Fruit fly (Drosophila melanogaster) whole organism, embryonic: ENCODE results near the gene SelT.
A peak's percentile ranks its signal among the peaks of the same experiment; 100 is the strongest.

Experiments used
- Ada2b ChIP-seq: fragments of 200-800 bp; sonication (Bioruptor generic); IDR thresholded peaks from 2 replicates; pipeline ENCODE4 v1.3.6; 2022; ENCODE audit warnings: missing biosample characterization, missing genetic modification characterization
- Bteb2 ChIP-seq: fragments of 200-800 bp; sonication (Bioruptor generic); optimal IDR thresholded peaks from 2 replicates; lab custom pipeline; 2016; ENCODE audit warnings: missing biosample characterization, missing genetic modification characterization
- CG1024 ChIP-seq: fragments of 200-800 bp; sonication (Bioruptor generic); IDR thresholded peaks from 2 replicates; pipeline ENCODE4 v1.3.6; 2022; ENCODE audit warnings: missing biosample characterization, missing genetic modification characterization
- CG10979 ChIP-seq: fragments of 200-800 bp; sonication (Bioruptor generic); optimal IDR thresholded peaks from 2 replicates; lab custom pipeline; 2018; ENCODE audit warnings: missing biosample characterization, mild to moderate bottlenecking, missing genetic modification characterization, moderate library complexity
- CG11085 ChIP-seq: fragments of 200-800 bp; sonication (Bioruptor generic); IDR thresholded peaks from 2 replicates; pipeline ENCODE4 v1.3.6; 2022; ENCODE audit warnings: missing biosample characterization, missing genetic modification characterization
- CG11247 ChIP-seq: fragments of 200-800 bp; sonication (Bioruptor generic); IDR thresholded peaks from 2 replicates; pipeline ENCODE4 v1.3.6; 2022; ENCODE audit warnings: missing biosample characterization, missing genetic modification characterization
- CG11504 ChIP-seq: fragments of 200-800 bp; sonication (Bioruptor generic); optimal IDR thresholded peaks from 3 replicates; lab custom pipeline; 2019; ENCODE audit warnings: missing biosample characterization, mild to moderate bottlenecking, missing genetic modification characterization, moderate library complexity
- CG14667 ChIP-seq: fragments of 200-800 bp; sonication (Bioruptor generic); IDR thresholded peaks from 2 replicates; pipeline ENCODE4 v1.3.6; 2022; ENCODE audit warnings: missing biosample characterization, missing genetic modification characterization
- CG15601 ChIP-seq: fragments of 200-800 bp; sonication (Bioruptor generic); optimal IDR thresholded peaks from 3 replicates; lab custom pipeline; 2019; ENCODE audit warnings: missing biosample characterization, mild to moderate bottlenecking, missing genetic modification characterization, moderate library complexity
- CG15696 ChIP-seq: fragments of 200-800 bp; sonication (Bioruptor generic); optimal IDR thresholded peaks from 2 replicates; lab custom pipeline; 2019; ENCODE audit warnings: missing biosample characterization, mild to moderate bottlenecking, missing genetic modification characterization, moderate library complexity
- CG1602 ChIP-seq: fragments of 200-800 bp; sonication (Bioruptor generic); optimal IDR thresholded peaks from 3 replicates; lab custom pipeline; 2016; ENCODE audit warnings: missing biosample characterization, missing genetic modification characterization
- CG2678 ChIP-seq: fragments of 200-800 bp; sonication (Bioruptor generic); optimal IDR thresholded peaks from 3 replicates; lab custom pipeline; 2019; ENCODE audit warnings: missing biosample characterization, mild to moderate bottlenecking, missing genetic modification characterization, moderate library complexity
- CG31224 ChIP-seq: fragments of 200-800 bp; sonication (Bioruptor generic); IDR thresholded peaks from 2 replicates; pipeline ENCODE4 v1.3.6; 2022; ENCODE audit warnings: missing biosample characterization, missing genetic modification characterization
- CG31388 ChIP-seq: fragments of 200-800 bp; sonication (Bioruptor generic); optimal IDR thresholded peaks from 2 replicates; lab custom pipeline; 2016; ENCODE audit warnings: missing biosample characterization, missing genetic modification characterization
- CG32767 ChIP-seq: fragments of 200-800 bp; sonication (Bioruptor generic); IDR thresholded peaks from 2 replicates; pipeline ENCODE4 v1.3.6; 2022; ENCODE audit warnings: missing biosample characterization, missing genetic modification characterization
- CG34422 ChIP-seq: fragments of 200-800 bp; sonication (Bioruptor generic); IDR thresholded peaks from 3 replicates; pipeline ENCODE4 v1.3.6; 2022; ENCODE audit warnings: missing biosample characterization, missing genetic modification characterization
- CG3726 ChIP-seq: fragments of 200-800 bp; sonication (Bioruptor generic); IDR thresholded peaks from 3 replicates; pipeline ENCODE4, ENCODE4 v1.3.6; 2022; ENCODE audit warnings: missing biosample characterization, missing genetic modification characterization
- CG4328 ChIP-seq: fragments of 200-800 bp; sonication (Bioruptor generic); optimal IDR thresholded peaks from 3 replicates; lab custom pipeline; 2017; ENCODE audit warnings: missing biosample characterization, missing genetic modification reagents, missing genetic modification characterization
- CG7271 ChIP-seq: fragments of 200-800 bp; sonication (Bioruptor generic); optimal IDR thresholded peaks from 2 replicates; lab custom pipeline; 2018; ENCODE audit warnings: missing biosample characterization, mild to moderate bottlenecking, missing genetic modification characterization, moderate library complexity
- CTCF ChIP-seq: fragments of 200-800 bp; sonication (Bioruptor generic); optimal IDR thresholded peaks from 2 replicates; lab custom pipeline; 2017; ENCODE audit warnings: missing biosample characterization, mild to moderate bottlenecking, missing genetic modification characterization, moderate library complexity
- Deaf1 ChIP-seq: fragments of 200-800 bp; optimal IDR thresholded peaks from 3 replicates; lab custom pipeline; 2019; ENCODE audit warnings: missing biosample characterization, mild to moderate bottlenecking, missing genetic modification characterization, moderate library complexity
- Dfd ChIP-seq, 2 experiments: fragments of >200 bp; optimal IDR thresholded peaks; 2 replicates each; lab custom pipeline; 2017; ENCODE audit warnings: missing biosample characterization in 2 of 2, missing genetic modification characterization in 2 of 2
- E2f2 ChIP-seq: fragments of 200-800 bp; sonication (Bioruptor generic); IDR thresholded peaks from 2 replicates; pipeline ENCODE4 v1.3.6; 2022; ENCODE audit warnings: missing biosample characterization, missing genetic modification characterization
- Elba2 ChIP-seq: fragments of 200-800 bp; sonication (Bioruptor generic); optimal IDR thresholded peaks from 3 replicates; lab custom pipeline; 2016; ENCODE audit warnings: missing biosample characterization, missing genetic modification characterization
- Ets65A ChIP-seq: fragments of 200-800 bp; sonication (Bioruptor generic); peaks from one replicate; lab custom pipeline; 2016; ENCODE audit warnings: missing biosample characterization, missing genetic modification characterization
- Fer2 ChIP-seq: fragments of 200-800 bp; sonication (Bioruptor generic); optimal IDR thresholded peaks from 2 replicates; lab custom pipeline; 2018; ENCODE audit warnings: missing biosample characterization, mild to moderate bottlenecking, missing genetic modification characterization, moderate library complexity
- Hr78 ChIP-seq, 2 experiments: fragments of 200-800 bp in 1 of 2; fragments of >200 bp in 1 of 2; sonication (Bioruptor generic) in 1 of 2; optimal IDR thresholded peaks; 2 replicates each; lab custom pipeline; 2017 to 2019; ENCODE audit warnings: missing biosample characterization in 2 of 2, missing genetic modification characterization in 2 of 2, mild to moderate bottlenecking in 1 of 2, moderate library complexity in 1 of 2
- Lhr ChIP-seq: fragments of 200-800 bp; sonication (Bioruptor generic); optimal IDR thresholded peaks from 3 replicates; lab custom pipeline; 2017; ENCODE audit warnings: mild to moderate bottlenecking, missing biosample characterization, missing genetic modification reagents, missing genetic modification characterization
- Neu2 ChIP-seq: fragments of 200-800 bp; sonication (Bioruptor generic); optimal IDR thresholded peaks from 3 replicates; lab custom pipeline; 2016; ENCODE audit warnings: missing biosample characterization, missing genetic modification characterization, borderline replicate concordance
- Oaz ChIP-seq: fragments of 200-800 bp; sonication (Bioruptor generic); IDR thresholded peaks from 2 replicates; pipeline ENCODE4 v1.3.6; 2022; ENCODE audit warnings: missing biosample characterization, missing genetic modification characterization
- Side ChIP-seq: fragments of 200-800 bp; sonication (Bioruptor generic); optimal IDR thresholded peaks from 2 replicates; lab custom pipeline; 2016; ENCODE audit warnings: missing biosample characterization, missing genetic modification characterization
- Sry-δ ChIP-seq: fragments of 200-800 bp; sonication (Bioruptor generic); optimal IDR thresholded peaks from 2 replicates; lab custom pipeline; 2016; ENCODE audit warnings: missing biosample characterization, missing genetic modification characterization
- Taf1 ChIP-seq: fragments of 200-800 bp; sonication (Bioruptor generic); IDR thresholded peaks from 2 replicates; pipeline ENCODE4 v1.3.6; 2022; ENCODE audit warnings: missing biosample characterization, missing genetic modification characterization
- ap ChIP-seq: fragments of 200-800 bp; sonication (Bioruptor generic); IDR thresholded peaks from 2 replicates; pipeline ENCODE4 v1.3.6; 2022; ENCODE audit warnings: missing biosample characterization, missing genetic modification characterization
- bbx ChIP-seq: fragments of 200-800 bp; sonication (Bioruptor generic); IDR thresholded peaks from 2 replicates; pipeline ENCODE4 v1.3.6; 2022; ENCODE audit warnings: missing biosample characterization, missing genetic modification characterization; ENCODE audit not compliant: partially characterized antibody
- chif ChIP-seq, 2 experiments: fragments of 200-800 bp; sonication (Bioruptor generic); optimal IDR thresholded peaks; 3 replicates each; lab custom pipeline; 2016; ENCODE audit warnings: missing biosample characterization in 2 of 2, missing genetic modification characterization in 2 of 2
- dpn ChIP-seq, 2 experiments: fragments of 200-800 bp; sonication (Bioruptor generic); optimal IDR thresholded peaks; 3 replicates each; lab custom pipeline; 2016; ENCODE audit warnings: missing biosample characterization in 2 of 2, missing genetic modification characterization in 2 of 2
- en ChIP-seq: fragments of 200-800 bp; sonication (Bioruptor generic); optimal IDR thresholded peaks from 2 replicates; lab custom pipeline; 2016; ENCODE audit warnings: missing biosample characterization, missing genetic modification characterization
- eyg ChIP-seq: fragments of 200-800 bp; sonication (Bioruptor generic); optimal IDR thresholded peaks from 3 replicates; lab custom pipeline; 2016; ENCODE audit warnings: missing biosample characterization, missing genetic modification characterization
- fd3F ChIP-seq: fragments of 200-800 bp; sonication (Bioruptor generic); optimal IDR thresholded peaks from 2 replicates; lab custom pipeline; 2018; ENCODE audit warnings: missing biosample characterization, mild to moderate bottlenecking, missing genetic modification characterization, moderate library complexity
- ftz-f1 ChIP-seq: fragments of 200-800 bp; sonication (Bioruptor generic); optimal IDR thresholded peaks from 2 replicates; lab custom pipeline; 2016; ENCODE audit warnings: missing biosample characterization, missing genetic modification characterization
- h ChIP-seq: fragments of >200 bp; optimal IDR thresholded peaks from 2 replicates; lab custom pipeline; 2017
- ken ChIP-seq: fragments of 200-800 bp; sonication (Bioruptor generic); IDR thresholded peaks from 3 replicates; pipeline ENCODE4 v1.3.6; 2022; ENCODE audit warnings: missing biosample characterization, missing genetic modification characterization
- lola ChIP-seq, 3 experiments: fragments of >200 bp in 2 of 3; fragments of 200-800 bp in 1 of 3; sonication (Bioruptor generic) in 1 of 3; optimal IDR thresholded peaks; 2 replicates each; lab custom pipeline; 2017 to 2019; ENCODE audit warnings: missing biosample characterization in 3 of 3, missing genetic modification characterization in 3 of 3, mild to moderate bottlenecking in 1 of 3, moderate library complexity in 1 of 3
- maf-S ChIP-seq: fragments of 200-800 bp; sonication (Bioruptor generic); optimal IDR thresholded peaks from 2 replicates; lab custom pipeline; 2016; ENCODE audit warnings: missing biosample characterization, missing genetic modification characterization
- onecut ChIP-seq: fragments of 200-800 bp; sonication (Bioruptor generic); IDR thresholded peaks from 2 replicates; pipeline ENCODE4 v1.3.6; 2022; ENCODE audit warnings: missing biosample characterization, missing genetic modification characterization
- repo ChIP-seq: fragments of 200-800 bp; sonication (Bioruptor generic); optimal IDR thresholded peaks from 2 replicates; lab custom pipeline; 2016; ENCODE audit warnings: missing biosample characterization, missing genetic modification characterization
- rib ChIP-seq: fragments of 200-800 bp; sonication (Bioruptor generic); IDR thresholded peaks from 2 replicates; pipeline ENCODE4 v1.3.6; 2022; ENCODE audit warnings: missing biosample characterization, missing genetic modification characterization
- schlank ChIP-seq: fragments of 200-800 bp; sonication (Bioruptor generic); optimal IDR thresholded peaks from 2 replicates; lab custom pipeline; 2018; ENCODE audit warnings: missing biosample characterization, mild to moderate bottlenecking, missing genetic modification characterization
- slp2 ChIP-seq: fragments of 200-800 bp; sonication (Bioruptor generic); optimal IDR thresholded peaks from 2 replicates; lab custom pipeline; 2016; ENCODE audit warnings: missing biosample characterization, missing genetic modification characterization
- tin ChIP-seq: fragments of 200-800 bp; sonication (Bioruptor generic); optimal IDR thresholded peaks from 3 replicates; lab custom pipeline; 2016; ENCODE audit warnings: missing biosample characterization, missing genetic modification characterization

Gene SelT

dm6 chr2L:5044892-5045619 is 34.3 kb downstream of the SelT start (continued):
- TF ChIP-seq CG10979 (tag; lab: Kevin White, UChicago) (peak; percentile 54), Ada2b (GFP tag; lab: Robert Waterston, UW) (no peak), CG11085 (GFP tag; lab: Robert Waterston, UW) (peak; percentile 43; the same call in 1 of the 2 replicates), Dfd (GFP tag; optimal IDR thresholded peaks at IDR 0.05; lab: Kevin White, UChicago) (no peak), Sry-δ (GFP tag; lab: Kevin White, UChicago) (no peak), en (no peak), rib (GFP tag; lab: Robert Waterston, UW) (no peak), lola (GFP tag; optimal IDR thresholded peaks at IDR 0.05; lab: Kevin White, UChicago) (peak in 1 of 3 experiments; percentile 41), CG34422 (peak; percentile 48; the same call in 2 of the 3 replicates), Fer2 (tag; lab: Kevin White, UChicago) (no peak), CG1024 (GFP tag; lab: Robert Waterston, UW) (peak; percentile 45; the same call in 1 of the 2 replicates), Ets65A (GFP tag; lab: Kevin White, UChicago) (peak; percentile 64), Lhr (GFP tag; lab: Kevin White, UChicago) (no peak), chif (GFP tag; optimal IDR thresholded peaks at IDR 0.05; lab: Kevin White, UChicago) (peak in 1 of 2 experiments; percentile 51), dpn (GFP tag; optimal IDR thresholded peaks at IDR 0.05; lab: Kevin White, UChicago) (peak; percentile 45 to 46), CG15601 (tag; lab: Kevin White, UChicago) (peak; percentile 18), CG1602 (GFP tag; lab: Kevin White, UChicago) (peak; percentile 29), slp2 (GFP tag; lab: Kevin White, UChicago) (no peak), CG14667 (GFP tag; lab: Robert Waterston, UW) (peak; percentile 31; the same call in 1 of the 2 replicates), Bteb2 (GFP tag; lab: Kevin White, UChicago) (no peak), CG15696 (tag; lab: Kevin White, UChicago) (no peak), CTCF (GFP tag; lab: Kevin White, UChicago) (peak; percentile 18), repo (GFP tag; lab: Kevin White, UChicago) (peak; percentile 48), CG3726 (GFP tag; lab: Robert Waterston, UW) (no peak), CG7271 (no peak), ftz-f1 (GFP tag; lab: Kevin White, UChicago) (peak; percentile 43), CG11247 (GFP tag; lab: Robert Waterston, UW) (peak; percentile 16; the same call in 1 of the 2 replicates), Taf1 (GFP tag; lab: Robert Waterston, UW) (no peak), Neu2 (GFP tag; lab: Kevin White, UChicago) (no peak), h (no peak), ken (peak; percentile 60; the same call in 2 of the 3 replicates), E2f2 (GFP tag; lab: Robert Waterston, UW) (0 out of 2 replicates have a peak, but pooled peaks have one; percentile 23), CG2678 (tag; lab: Kevin White, UChicago) (peak; percentile 76), CG31224 (GFP tag; lab: Robert Waterston, UW) (peak; percentile 18; the same call in 1 of the 2 replicates), bbx (peak; percentile 46), eyg (GFP tag; lab: Kevin White, UChicago) (no peak), CG32767 (GFP tag; lab: Robert Waterston, UW) (peak; percentile 46; the same call in 1 of the 2 replicates), tin (GFP tag; lab: Kevin White, UChicago) (peak; percentile 56), onecut (GFP tag; lab: Robert Waterston, UW) (peak; percentile 33), CG11504 (tag; lab: Kevin White, UChicago) (peak; percentile 79), Oaz (no peak), Hr78 (GFP tag; optimal IDR thresholded peaks at IDR 0.05; lab: Kevin White, UChicago) (no peak), Deaf1 (tag; lab: Kevin White, UChicago) (peak; percentile 6), maf-S (peak; percentile 4), CG4328 (GFP tag; lab: Kevin White, UChicago) (peak; percentile 31), CG31388 (GFP tag; lab: Kevin White, UChicago) (no peak), fd3F (GFP tag; lab: Kevin White, UChicago) (peak; percentile 41), schlank (tag; lab: Kevin White, UChicago) (no peak), ap (no peak), Side (peak; percentile 7), Elba2 (no peak)
